Fruit fly (Drosophila melanogaster): ENCODE results near the gene CG7715.

Gene CG7715

DNA sequence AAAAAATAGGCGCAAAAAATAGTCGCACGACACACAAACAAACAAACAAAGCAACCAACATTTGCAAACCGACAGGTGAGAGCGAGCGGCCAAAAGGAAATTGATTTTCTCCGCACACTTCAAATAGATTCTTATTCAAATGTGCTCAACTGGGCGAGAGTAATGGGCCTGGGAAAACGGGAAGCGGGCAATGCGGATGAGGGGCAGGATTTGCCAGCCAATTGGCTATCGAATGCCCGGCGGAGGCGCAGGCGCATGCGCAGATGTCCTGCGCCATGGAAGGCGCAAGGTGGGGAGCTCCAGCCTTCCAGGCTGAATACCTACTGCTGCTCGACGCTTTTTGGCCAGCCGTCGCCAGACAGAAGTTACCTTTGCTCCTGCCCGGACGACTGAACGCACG, 23.1 kb downstream of the CG7715 start, which contains the start of the genes ChAT and VAChT:
Gene ChAT (plus strand): TSS at position 352 of the 400 bp plus-strand sequence.
Gene VAChT (plus strand): TSS at position 352 of the 400 bp plus-strand sequence.
- TF ChIP-seq usp (GFP tag; optimal IDR thresholded peaks at IDR 0.05) (no peak), Dll (optimal IDR thresholded peaks at IDR 0.05) (no peak)

DNA sequence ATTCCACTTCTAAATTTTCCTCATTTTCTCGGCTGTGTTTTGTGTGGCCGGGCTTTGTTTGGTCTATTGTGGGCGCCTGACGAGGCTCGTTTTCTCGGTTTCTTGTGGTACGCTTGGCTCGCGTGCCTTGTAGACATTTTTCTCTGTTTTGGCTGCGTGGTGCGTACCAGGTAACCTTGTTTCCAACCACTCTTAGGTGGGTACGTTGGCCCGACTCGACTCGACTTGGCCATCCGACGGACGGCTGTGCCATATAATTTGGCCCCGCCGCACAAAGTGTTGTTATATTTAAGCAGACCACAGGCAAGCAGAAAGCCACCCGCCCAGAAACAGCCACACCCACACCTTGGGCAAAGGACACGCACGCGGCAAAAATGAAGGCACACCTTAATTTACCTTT, 24.8 kb downstream of the CG7715 start:
- TF ChIP-seq psq (optimal IDR thresholded peaks at IDR 0.05) (no peak), CG8478 (optimal IDR thresholded peaks at IDR 0.05) (no peak), EcR (GFP tag; optimal IDR thresholded peaks at IDR 0.05) (no peak), pan (optimal IDR thresholded peaks at IDR 0.05) (no peak), Dll (optimal IDR thresholded peaks at IDR 0.05) (no peak), usp (GFP tag; optimal IDR thresholded peaks at IDR 0.05) (no peak)

DNA sequence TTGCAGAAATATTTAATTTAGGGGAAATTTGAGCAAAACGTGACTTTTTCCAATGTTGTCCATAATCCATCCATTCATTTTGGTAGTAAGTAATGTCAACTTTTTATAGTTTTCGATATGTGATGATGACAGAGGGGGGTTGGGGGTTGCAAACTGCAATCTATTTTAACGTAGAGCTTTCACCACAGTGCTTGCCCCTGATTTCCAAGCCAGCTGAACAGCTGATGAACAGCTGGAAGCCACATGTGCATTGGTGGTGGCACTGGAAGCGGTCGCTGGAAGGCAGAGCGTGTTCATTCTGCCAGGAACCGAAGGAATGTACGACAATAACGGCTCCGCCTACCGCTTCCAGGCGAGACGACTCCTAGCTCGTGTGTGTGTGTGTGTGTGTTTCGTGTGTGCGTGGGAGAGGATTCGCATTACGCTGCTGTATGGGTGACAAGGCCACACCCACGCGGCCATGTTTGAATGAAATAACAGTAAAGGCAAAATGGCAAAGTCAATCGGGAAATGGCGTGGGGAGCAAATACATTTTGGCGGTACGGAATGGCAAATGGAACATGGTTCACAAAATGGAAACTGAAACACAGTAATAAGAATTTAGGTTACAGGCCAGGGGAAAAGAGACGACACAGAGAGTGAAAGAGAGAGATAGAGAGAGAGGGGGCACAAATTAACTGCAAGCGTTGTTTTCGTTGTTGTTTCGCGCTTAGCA, 29.3 kb downstream of the CG7715 start:
- TF ChIP-seq EcR (GFP tag; optimal IDR thresholded peaks at IDR 0.05): no peak

DNA sequence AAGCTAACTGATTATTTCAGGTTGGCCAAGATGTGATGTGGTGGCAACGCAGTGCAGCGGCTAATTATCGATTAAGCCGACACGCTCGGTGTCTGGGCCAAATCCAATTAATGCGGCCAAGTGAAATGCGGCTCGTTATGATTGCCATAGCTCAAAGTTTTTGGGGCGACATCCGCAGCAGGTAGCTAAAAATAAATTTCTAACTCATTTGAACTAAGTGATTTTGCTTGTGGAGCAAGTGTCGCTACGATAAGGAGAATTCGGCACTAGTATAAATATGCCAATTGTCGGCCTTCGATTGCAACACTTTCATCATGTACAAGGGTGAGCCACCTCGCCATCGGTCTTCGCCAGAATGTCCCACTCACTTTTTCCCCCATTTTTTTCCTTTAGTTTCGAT, 33.3 kb downstream of the CG7715 start, which contains the start of gene CG34282:
Gene CG34282 (plus strand): TSS at position 301 of the 400 bp plus-strand sequence.
- TF ChIP-seq Dll (optimal IDR thresholded peaks at IDR 0.05): no peak
- TF ChIP-seq pan (optimal IDR thresholded peaks at IDR 0.05): no peak
- TF ChIP-seq psq (optimal IDR thresholded peaks at IDR 0.05): no peak
- no peak for TF ChIP-seq CG8478 (optimal IDR thresholded peaks at IDR 0.05)
- no peak for TF ChIP-seq usp (GFP tag; optimal IDR thresholded peaks at IDR 0.05)
- TF ChIP-seq EcR (GFP tag; optimal IDR thresholded peaks at IDR 0.05): no peak

DNA sequence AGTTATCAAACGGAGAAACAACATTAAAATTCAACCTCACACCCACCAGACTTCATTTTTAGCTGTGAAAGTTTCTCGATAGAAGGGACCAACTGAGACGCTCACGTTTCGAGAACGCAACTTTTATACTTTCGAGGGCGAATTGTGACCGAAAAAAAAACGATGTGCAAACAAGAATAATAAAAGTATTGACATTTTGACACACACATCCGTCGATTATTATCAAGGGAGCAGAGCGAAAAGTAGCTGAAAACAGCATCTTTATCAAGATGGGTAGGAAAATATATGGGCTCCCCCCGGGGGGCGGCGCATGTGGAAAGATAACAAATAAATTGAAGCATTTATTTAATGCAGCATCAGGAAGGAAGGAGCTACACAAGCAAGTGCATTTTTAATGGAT, 34.7 kb downstream of the CG7715 start, which contains the start of gene CG14300:
Gene CG14300 (minus strand): TSS at position 101 of the 400 bp plus-strand sequence.
- TF ChIP-seq EcR (GFP tag; optimal IDR thresholded peaks at IDR 0.05) (no peak), usp (GFP tag; optimal IDR thresholded peaks at IDR 0.05) (no peak), Dll (optimal IDR thresholded peaks at IDR 0.05) (no peak), pan (optimal IDR thresholded peaks at IDR 0.05) (no peak), psq (optimal IDR thresholded peaks at IDR 0.05) (no peak), CG8478 (optimal IDR thresholded peaks at IDR 0.05) (no peak)

DNA sequence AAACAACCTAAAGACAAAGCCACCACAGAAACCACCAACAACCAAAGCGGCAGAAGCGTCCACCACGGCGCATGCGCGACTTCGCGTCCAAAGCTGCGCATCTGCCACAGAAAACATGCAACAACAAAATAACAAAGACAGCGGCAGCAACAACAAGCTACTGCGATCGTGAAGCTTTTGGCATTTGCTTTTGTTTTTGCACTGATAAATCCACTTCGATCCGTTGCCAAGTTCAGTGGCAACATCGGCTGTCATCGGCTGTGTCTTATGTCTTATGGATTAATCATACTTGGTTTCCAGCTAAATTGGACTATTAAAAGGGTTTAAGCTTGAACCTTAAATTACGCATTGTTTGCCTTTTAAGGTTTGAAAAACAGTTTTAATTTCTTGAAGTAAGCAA, 35.6 kb downstream of the CG7715 start, which contains the start of gene Muc91C:
Gene Muc91C (minus strand): TSS at position 101 of the 400 bp plus-strand sequence.
- TF ChIP-seq usp (GFP tag; optimal IDR thresholded peaks at IDR 0.05): no peak

DNA sequence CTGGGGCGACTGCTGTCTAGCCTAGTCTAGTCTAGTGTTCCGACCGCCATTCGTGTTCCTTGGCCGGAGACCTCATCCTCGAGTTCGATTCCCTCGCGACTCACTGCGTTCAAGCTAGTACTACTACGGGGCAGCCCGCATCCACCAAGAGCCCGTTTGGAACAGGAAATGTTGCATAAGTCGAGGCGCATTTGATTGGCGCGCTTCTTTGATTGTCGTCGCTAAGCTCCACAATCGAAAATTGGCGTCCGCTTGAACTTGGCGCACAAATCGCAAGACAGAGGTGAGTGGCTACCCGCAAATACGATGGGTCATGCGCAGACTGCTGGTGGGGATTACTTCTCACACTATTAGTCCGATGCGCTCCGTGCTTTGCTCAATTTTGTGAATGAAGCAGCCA, 47.2 kb downstream of the CG7715 start:
- TF ChIP-seq CG8478 (optimal IDR thresholded peaks at IDR 0.05) (no peak), pan (optimal IDR thresholded peaks at IDR 0.05) (no peak)

DNA sequence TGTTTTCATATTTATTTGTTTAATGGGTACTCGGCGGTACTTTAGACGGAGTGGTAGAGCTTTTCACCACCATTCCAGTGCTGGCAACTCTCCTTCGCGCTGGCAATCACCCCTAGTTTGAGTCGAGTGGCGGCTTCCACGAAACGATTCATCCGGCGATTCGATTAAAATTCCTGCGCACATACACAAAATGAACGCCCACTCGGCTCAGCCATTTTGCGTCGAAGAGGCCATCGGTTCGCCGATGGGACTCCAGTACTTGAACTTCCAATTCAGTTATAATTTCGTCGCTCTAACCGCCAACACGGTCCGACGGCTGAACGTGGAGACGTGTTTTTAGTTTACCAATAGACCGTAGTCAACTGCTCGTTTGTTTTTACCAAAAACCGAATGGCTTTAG, 47.9 kb downstream of the CG7715 start, which contains the start of the genes CG46318 and ChT:
Gene CG46318 (plus strand): TSS at position 273 of the 400 bp plus-strand sequence.
Gene ChT (plus strand): TSS at position 273 of the 400 bp plus-strand sequence.
- TF ChIP-seq psq (optimal IDR thresholded peaks at IDR 0.05) (no peak), Dll (optimal IDR thresholded peaks at IDR 0.05) (no peak), pan (optimal IDR thresholded peaks at IDR 0.05) (no peak), CG8478 (optimal IDR thresholded peaks at IDR 0.05) (no peak), usp (GFP tag; optimal IDR thresholded peaks at IDR 0.05) (no peak)

All from whole organism.